Fruit fly (Drosophila melanogaster) whole organism, embryonic: ENCODE measurements around the gene cnc.
A peak's percentile ranks its signal among the peaks of the same experiment; 100 is the strongest.

Source experiments
- B-H1 ChIP-seq: fragments of 200-800 bp; sonication (Bioruptor generic); IDR thresholded peaks from 3 replicates; pipeline ENCODE4 v1.3.6; 2022; ENCODE audit warnings: missing biosample characterization, missing genetic modification characterization
- CG10209 ChIP-seq: fragments of 200-800 bp; sonication (Bioruptor generic); optimal IDR thresholded peaks from 3 replicates; lab custom pipeline; 2017; ENCODE audit warnings: missing biosample characterization, mild to moderate bottlenecking, missing genetic modification characterization, missing genetic modification reagents
- CG12299 ChIP-seq: fragments of 200-800 bp; sonication (Bioruptor generic); optimal IDR thresholded peaks from 2 replicates; lab custom pipeline; 2018; ENCODE audit warnings: missing biosample characterization, mild to moderate bottlenecking, missing genetic modification characterization
- CG14860 ChIP-seq: fragments of 200-800 bp; sonication (Bioruptor generic); IDR thresholded peaks from 3 replicates; pipeline ENCODE4 v1.3.6; 2022; ENCODE audit warnings: missing biosample characterization, missing genetic modification characterization; ENCODE audit not compliant: partially characterized antibody
- CG14965 ChIP-seq: fragments of 200-800 bp; sonication (Bioruptor generic); optimal IDR thresholded peaks from 2 replicates; lab custom pipeline; 2016; ENCODE audit warnings: missing biosample characterization, missing genetic modification characterization, borderline replicate concordance
- CG16815 ChIP-seq: fragments of 200-800 bp; sonication (Bioruptor generic); optimal IDR thresholded peaks from 3 replicates; lab custom pipeline; 2017; ENCODE audit warnings: missing biosample characterization, mild to moderate bottlenecking, missing genetic modification characterization
- CG17359 ChIP-seq: fragments of 200-800 bp; sonication (Bioruptor generic); optimal IDR thresholded peaks from 3 replicates; lab custom pipeline; 2018; ENCODE audit warnings: missing biosample characterization, mild to moderate bottlenecking, missing genetic modification characterization, moderate library complexity
- CG17829 ChIP-seq: fragments of 200-800 bp; optimal IDR thresholded peaks from 2 replicates; lab custom pipeline; 2019; ENCODE audit warnings: missing biosample characterization, mild to moderate bottlenecking, missing genetic modification characterization, moderate library complexity
- CG2120 ChIP-seq: fragments of 200-800 bp; sonication (Bioruptor generic); optimal IDR thresholded peaks from 3 replicates; lab custom pipeline; 2016; ENCODE audit warnings: missing biosample characterization, missing genetic modification characterization
- CG2129 ChIP-seq: fragments of 200-800 bp; sonication (Bioruptor generic); IDR thresholded peaks from 2 replicates; pipeline ENCODE4 v1.3.6; 2022; ENCODE audit warnings: missing biosample characterization, missing genetic modification characterization; ENCODE audit not compliant: partially characterized antibody
- CG32767 ChIP-seq: fragments of 200-800 bp; sonication (Bioruptor generic); IDR thresholded peaks from 2 replicates; pipeline ENCODE4 v1.3.6; 2022; ENCODE audit warnings: missing biosample characterization, missing genetic modification characterization
- CG34376 ChIP-seq: fragments of 200-800 bp; sonication (Bioruptor generic); optimal IDR thresholded peaks from 2 replicates; lab custom pipeline; 2018; ENCODE audit warnings: missing biosample characterization, mild to moderate bottlenecking, missing genetic modification characterization
- CG3847 ChIP-seq: fragments of 200-800 bp; sonication (Bioruptor generic); IDR thresholded peaks from 2 replicates; pipeline ENCODE4 v1.3.6; 2022; ENCODE audit warnings: missing biosample characterization, missing genetic modification characterization
- CG43689 ChIP-seq: fragments of 200-800 bp; sonication (Bioruptor generic); IDR thresholded peaks from 2 replicates; pipeline ENCODE4 v1.3.6; 2022; ENCODE audit warnings: missing biosample characterization, missing genetic modification characterization
- CG4707 ChIP-seq: fragments of 200-800 bp; sonication (Bioruptor generic); optimal IDR thresholded peaks from 2 replicates; lab custom pipeline; 2018; ENCODE audit warnings: missing biosample characterization, mild to moderate bottlenecking, missing genetic modification characterization, moderate library complexity
- CG4820 ChIP-seq: fragments of 200-800 bp; sonication (Bioruptor generic); optimal IDR thresholded peaks from 3 replicates; lab custom pipeline; 2016; ENCODE audit warnings: missing biosample characterization, missing genetic modification characterization
- CG6683 ChIP-seq: fragments of 200-800 bp; sonication (Bioruptor generic); optimal IDR thresholded peaks from 2 replicates; lab custom pipeline; 2017; ENCODE audit warnings: missing biosample characterization, mild to moderate bottlenecking, missing genetic modification characterization, missing genetic modification reagents
- CG6765 ChIP-seq: fragments of 200-800 bp; sonication (Bioruptor generic); optimal IDR thresholded peaks from 3 replicates; lab custom pipeline; 2017; ENCODE audit warnings: missing biosample characterization, mild to moderate bottlenecking, missing genetic modification characterization
- CG7786 ChIP-seq: fragments of 200-800 bp; sonication (Bioruptor generic); optimal IDR thresholded peaks from 2 replicates; lab custom pipeline; 2016; ENCODE audit warnings: missing biosample characterization, missing genetic modification characterization
- CG8089 ChIP-seq: fragments of 200-800 bp; sonication (Bioruptor generic); optimal IDR thresholded peaks from 3 replicates; lab custom pipeline; 2016; ENCODE audit warnings: missing biosample characterization, missing genetic modification characterization
- CG8944 ChIP-seq: fragments of 200-800 bp; sonication (Bioruptor generic); optimal IDR thresholded peaks from 3 replicates; lab custom pipeline; 2016; ENCODE audit warnings: missing biosample characterization, missing genetic modification characterization
- CHES-1-like ChIP-seq: fragments of 200-800 bp; sonication (Bioruptor generic); optimal IDR thresholded peaks from 2 replicates; lab custom pipeline; 2016; ENCODE audit warnings: missing biosample characterization, missing genetic modification characterization
- Camta ChIP-seq: fragments of 200-800 bp; sonication (Bioruptor generic); optimal IDR thresholded peaks from 2 replicates; lab custom pipeline; 2016; ENCODE audit warnings: missing biosample characterization, missing genetic modification characterization
- D19A ChIP-seq: fragments of 200-800 bp; optimal IDR thresholded peaks from 3 replicates; lab custom pipeline; 2019; ENCODE audit warnings: missing biosample characterization, mild to moderate bottlenecking, missing genetic modification characterization, moderate library complexity
- Dek ChIP-seq: fragments of 200-800 bp; sonication (Bioruptor generic); optimal IDR thresholded peaks from 3 replicates; lab custom pipeline; 2019; ENCODE audit warnings: missing biosample characterization, mild to moderate bottlenecking, missing genetic modification characterization, moderate library complexity
- ERR ChIP-seq: fragments of 200-800 bp; sonication (Bioruptor generic); optimal IDR thresholded peaks from 2 replicates; lab custom pipeline; 2016; ENCODE audit warnings: missing biosample characterization, missing genetic modification characterization
- Ets65A ChIP-seq: fragments of 200-800 bp; sonication (Bioruptor generic); peaks from one replicate; lab custom pipeline; 2016; ENCODE audit warnings: missing biosample characterization, missing genetic modification characterization
- HLH54F ChIP-seq: fragments of 200-800 bp; sonication (Bioruptor generic); optimal IDR thresholded peaks from 3 replicates; lab custom pipeline; 2016; ENCODE audit warnings: missing biosample characterization, missing genetic modification characterization
- Hr51 ChIP-seq, 2 experiments: fragments of 200-800 bp; sonication (Bioruptor generic); optimal IDR thresholded peaks; 2 replicates in 1 of 2; 3 replicates in 1 of 2; lab custom pipeline; 2016 to 2018; ENCODE audit warnings: missing biosample characterization in 2 of 2, missing genetic modification characterization in 2 of 2, mild to moderate bottlenecking in 1 of 2, moderate library complexity in 1 of 2
- Sox102F ChIP-seq: fragments of 200-800 bp; sonication (Bioruptor generic); optimal IDR thresholded peaks from 2 replicates; lab custom pipeline; 2018; ENCODE audit warnings: missing biosample characterization, mild to moderate bottlenecking, missing genetic modification characterization, moderate library complexity
- Sry-β ChIP-seq: fragments of 200-800 bp; sonication (Bioruptor generic); optimal IDR thresholded peaks from 2 replicates; lab custom pipeline; 2018; ENCODE audit warnings: missing biosample characterization, mild to moderate bottlenecking, missing genetic modification characterization, moderate library complexity
- Stat92E ChIP-seq, 3 experiments: fragments of >200 bp in 2 of 3; fragments of 200-800 bp in 1 of 3; sonication (Bioruptor generic) in 1 of 3; optimal IDR thresholded peaks; 2 replicates each; lab custom pipeline; 2017 to 2019; ENCODE audit warnings: missing biosample characterization in 3 of 3, missing genetic modification characterization in 3 of 3, mild to moderate bottlenecking in 1 of 3, moderate library complexity in 1 of 3
- Vsx1 ChIP-seq: fragments of 200-800 bp; sonication (Bioruptor generic); optimal IDR thresholded peaks from 2 replicates; lab custom pipeline; 2017; ENCODE audit warnings: missing biosample characterization, mild to moderate bottlenecking, missing genetic modification characterization, missing genetic modification reagents
- aop ChIP-seq: fragments of 200-800 bp; sonication (Bioruptor generic); IDR thresholded peaks from 2 replicates; pipeline ENCODE4 v1.3.6; 2022; ENCODE audit warnings: missing biosample characterization, missing genetic modification characterization
- ase ChIP-seq: fragments of 200-800 bp; sonication (Bioruptor generic); IDR thresholded peaks from 3 replicates; pipeline ENCODE4 v1.3.6; 2022; ENCODE audit warnings: missing biosample characterization, missing genetic modification characterization
- bcd ChIP-seq: fragments of 200-800 bp; sonication (Bioruptor generic); optimal IDR thresholded peaks from 2 replicates; lab custom pipeline; 2017; ENCODE audit warnings: missing biosample characterization, mild to moderate bottlenecking, missing genetic modification characterization
- btn ChIP-seq: fragments of 200-800 bp; sonication (Bioruptor generic); optimal IDR thresholded peaks from 2 replicates; lab custom pipeline; 2016; ENCODE audit warnings: missing biosample characterization, missing genetic modification characterization
- cas ChIP-seq: fragments of 200-800 bp; sonication (Bioruptor generic); IDR thresholded peaks from 2 replicates; pipeline ENCODE4 v1.3.6; 2022; ENCODE audit warnings: missing biosample characterization, missing genetic modification characterization
- ci ChIP-seq: fragments of 200-800 bp; sonication (Bioruptor generic); IDR thresholded peaks from 3 replicates; pipeline ENCODE4 v1.3.6; 2022; ENCODE audit warnings: missing biosample characterization, missing genetic modification characterization
- crol ChIP-seq: fragments of 200-800 bp; sonication (Bioruptor generic); IDR thresholded peaks from 2 replicates; pipeline ENCODE4 v1.3.6; 2022; ENCODE audit warnings: missing biosample characterization, missing genetic modification characterization
- dan ChIP-seq: fragments of 200-800 bp; sonication (Bioruptor generic); IDR thresholded peaks from 2 replicates; pipeline ENCODE4 v1.3.6; 2022; ENCODE audit warnings: missing biosample characterization, missing genetic modification characterization
- en ChIP-seq: fragments of 200-800 bp; sonication (Bioruptor generic); optimal IDR thresholded peaks from 2 replicates; lab custom pipeline; 2016; ENCODE audit warnings: missing biosample characterization, missing genetic modification characterization
- hb ChIP-seq: fragments of 200-800 bp; sonication (Bioruptor generic); IDR thresholded peaks from 3 replicates; pipeline ENCODE4 v1.3.6; 2022; ENCODE audit warnings: missing biosample characterization, missing genetic modification characterization; ENCODE audit not compliant: partially characterized antibody
- onecut ChIP-seq: fragments of 200-800 bp; sonication (Bioruptor generic); IDR thresholded peaks from 2 replicates; pipeline ENCODE4 v1.3.6; 2022; ENCODE audit warnings: missing biosample characterization, missing genetic modification characterization
- pros ChIP-seq: fragments of 200-800 bp; sonication (Bioruptor generic); optimal IDR thresholded peaks from 3 replicates; lab custom pipeline; 2019; ENCODE audit warnings: missing biosample characterization, mild to moderate bottlenecking, missing genetic modification characterization, moderate library complexity
- sim ChIP-seq: fragments of 200-800 bp; sonication (Bioruptor generic); IDR thresholded peaks from 2 replicates; pipeline ENCODE4 v1.3.6; 2022; ENCODE audit warnings: missing biosample characterization, missing genetic modification characterization
- slbo ChIP-seq: fragments of 200-800 bp; sonication (Bioruptor generic); IDR thresholded peaks from 2 replicates; pipeline ENCODE4 v1.3.6; 2022; ENCODE audit warnings: missing biosample characterization, missing genetic modification characterization
- sna ChIP-seq: fragments of 200-800 bp; sonication (Bioruptor generic); IDR thresholded peaks from 2 replicates; pipeline ENCODE4 v1.3.6; 2022; ENCODE audit warnings: missing biosample characterization, missing genetic modification characterization; ENCODE audit not compliant: partially characterized antibody
- tna ChIP-seq: fragments of 200-800 bp; sonication (Bioruptor generic); IDR thresholded peaks from 2 replicates; pipeline ENCODE4 v1.3.6; 2022; ENCODE audit warnings: missing biosample characterization, missing genetic modification characterization; ENCODE audit not compliant: partially characterized antibody
- tx ChIP-seq: fragments of 200-800 bp; sonication (Bioruptor generic); optimal IDR thresholded peaks from 2 replicates; lab custom pipeline; 2016; ENCODE audit warnings: missing biosample characterization, missing genetic modification characterization

Gene cnc

dm6 chr3R:23251256-23251655 lies 24.7 kb upstream of the cnc start, which contains the start of the genes Rad60 and EloA (continued):
- TF ChIP-seq sna (GFP tag; lab: Robert Waterston, UW) (peak; percentile 89), B-H1 (GFP tag; lab: Robert Waterston, UW) (peak; percentile 51; the same call in 2 of the 3 replicates), pros (GFP tag; lab: Kevin White, UChicago) (no peak), CG14965 (GFP tag; lab: Kevin White, UChicago) (peak; percentile 38), CG17359 (tag; lab: Kevin White, UChicago) (peak; percentile 60), CG32767 (GFP tag; lab: Robert Waterston, UW) (peak; percentile 61; the same call in 1 of the 2 replicates), CG3847 (GFP tag; lab: Robert Waterston, UW) (peak; percentile 82), ase (GFP tag; lab: Robert Waterston, UW) (0 out of 3 replicates have a peak, but pooled peaks have one; percentile 41), tna (peak; percentile 44; the same call in 1 of the 2 replicates), CG6683 (GFP tag; lab: Kevin White, UChicago) (peak; percentile 13), CG12299 (peak; percentile 49), CG4707 (no peak), D19A (tag; lab: Kevin White, UChicago) (peak; percentile 54), CG4820 (GFP tag; lab: Kevin White, UChicago) (peak; percentile 68), CG16815 (GFP tag; lab: Kevin White, UChicago) (peak; percentile 38), Ets65A (GFP tag; lab: Kevin White, UChicago) (peak; percentile 93), dan (GFP tag; lab: Robert Waterston, UW) (no peak), Dek (no peak), ci (GFP tag; lab: Robert Waterston, UW) (peak; percentile 73), CG8944 (GFP tag; lab: Kevin White, UChicago) (peak; percentile 81), Sry-β (peak; percentile 69), sim (GFP tag; lab: Robert Waterston, UW) (no peak), HLH54F (peak; percentile 84), CG2129 (0 out of 2 replicates have a peak, but pooled peaks have one; percentile 34), CG43689 (GFP tag; lab: Robert Waterston, UW) (no peak), en (GFP tag; lab: Kevin White, UChicago) (peak; percentile 78), Vsx1 (GFP tag; lab: Kevin White, UChicago) (no peak), aop (no peak), onecut (GFP tag; lab: Robert Waterston, UW) (peak; percentile 88), CG17829 (tag; lab: Kevin White, UChicago) (peak; percentile 84), slbo (GFP tag; lab: Robert Waterston, UW) (peak; percentile 80), CHES-1-like (GFP tag; lab: Kevin White, UChicago) (peak; percentile 86), CG7786 (peak; percentile 82), cas (GFP tag; lab: Robert Waterston, UW) (peak; percentile 68), Hr51 (GFP tag; optimal IDR thresholded peaks at IDR 0.05; lab: Kevin White, UChicago) (peak; percentile 68 to 73), CG34376 (GFP tag; lab: Kevin White, UChicago) (peak; percentile 46), bcd (GFP tag; lab: Kevin White, UChicago) (peak; percentile 59), CG8089 (GFP tag; lab: Kevin White, UChicago) (peak; percentile 80), crol (GFP tag; lab: Robert Waterston, UW) (no peak), ERR (GFP tag; lab: Kevin White, UChicago) (peak; percentile 86), btn (GFP tag; lab: Kevin White, UChicago) (peak; percentile 60), CG14860 (GFP tag; lab: Robert Waterston, UW) (peak; percentile 65), Sox102F (GFP tag; lab: Kevin White, UChicago) (peak; percentile 75), CG2120 (GFP tag; lab: Kevin White, UChicago) (peak; percentile 90), hb (peak; percentile 58; the same call in 1 of the 3 replicates), tx (GFP tag; lab: Kevin White, UChicago) (peak; percentile 82), CG6765 (GFP tag; lab: Kevin White, UChicago) (peak; percentile 68), CG10209 (GFP tag; lab: Kevin White, UChicago) (peak; percentile 55), Stat92E (GFP tag; optimal IDR thresholded peaks at IDR 0.05; lab: Kevin White, UChicago) (peak in 1 of 3 experiments; percentile 68), Camta (GFP tag; lab: Kevin White, UChicago) (peak; percentile 83)
